Fruit fly (Drosophila melanogaster): ENCODE results near the gene CG3557.

The CG3557 gene

DNA sequence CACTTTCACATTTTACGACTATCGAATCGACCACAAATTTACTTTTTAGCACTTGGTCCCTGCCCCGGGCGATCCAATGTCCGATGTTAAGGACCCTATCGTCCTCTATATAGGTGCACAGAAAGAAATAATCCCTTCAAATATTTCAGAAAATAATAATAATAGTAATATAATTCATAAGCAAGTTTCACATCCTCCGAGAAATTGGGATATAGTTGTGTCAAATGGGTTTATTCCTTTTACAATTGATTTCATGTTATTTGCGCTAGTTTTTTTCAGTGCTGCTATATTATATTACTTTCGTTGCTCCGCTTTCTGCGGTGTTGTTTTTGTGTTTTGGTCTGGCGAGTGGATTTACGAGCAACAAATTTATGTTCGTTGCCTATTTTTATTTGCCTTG, 37.1 kb downstream of the CG3557 start (continued):
- TF ChIP-seq dmrt99B (tag; optimal IDR thresholded peaks at IDR 0.05) = peak; percentile 53
- TF ChIP-seq bcd (GFP tag; optimal IDR thresholded peaks at IDR 0.05) = peak; percentile 38
- peak; percentile 17 for TF ChIP-seq CG10543 (GFP tag; optimal IDR thresholded peaks at IDR 0.05)
- TF ChIP-seq CG13775 (GFP tag; optimal IDR thresholded peaks at IDR 0.05) = peak; percentile 33
- no peak for TF ChIP-seq CG32772 (GFP tag; IDR thresholded peaks at IDR 0.05)
- peak; percentile 62 for TF ChIP-seq Meics (GFP tag; optimal IDR thresholded peaks at IDR 0.05)
- no peak for TF ChIP-seq CG4820 (GFP tag; optimal IDR thresholded peaks at IDR 0.05)
- peak; percentile 41 for TF ChIP-seq CG13296 (GFP tag; optimal IDR thresholded peaks at IDR 0.05)
- no peak for TF ChIP-seq Atf3 (GFP tag; optimal IDR thresholded peaks at IDR 0.05)
- TF ChIP-seq CG17612 (GFP tag; IDR thresholded peaks at IDR 0.05) = no peak
- TF ChIP-seq her (GFP tag; optimal IDR thresholded peaks at IDR 0.05) = no peak
- peak; percentile 62 for TF ChIP-seq row (GFP tag; IDR thresholded peaks at IDR 0.05)
- TF ChIP-seq CG6272 (GFP tag; IDR thresholded peaks at IDR 0.05) = no peak
- TF ChIP-seq tna (GFP tag; IDR thresholded peaks at IDR 0.05; ENCODE audit: partially characterized antibody) = no peak
- TF ChIP-seq lab (GFP tag; optimal IDR thresholded peaks at IDR 0.05) = peak; percentile 74
- peak; percentile 30 for TF ChIP-seq Deaf1 (tag; optimal IDR thresholded peaks at IDR 0.05)
- TF ChIP-seq Hand (GFP tag; optimal IDR thresholded peaks at IDR 0.05) = peak; percentile 72
- TF ChIP-seq jigr1 (GFP tag; IDR thresholded peaks at IDR 0.05) = no peak
- TF ChIP-seq az2 (GFP tag; optimal IDR thresholded peaks at IDR 0.05) = peak; percentile 6
- TF ChIP-seq CG13624 (GFP tag; optimal IDR thresholded peaks at IDR 0.05) = no peak
- no peak for TF ChIP-seq D (optimal IDR thresholded peaks at IDR 0.05)
- no peak for TF ChIP-seq D (GFP tag; optimal IDR thresholded peaks at IDR 0.05)
- TF ChIP-seq Sox102F (GFP tag; optimal IDR thresholded peaks at IDR 0.05) = peak; percentile 30
- TF ChIP-seq Aef1 (GFP tag; IDR thresholded peaks at IDR 0.05) = peak; percentile 21; the same call in 1 of the 3 replicates
- TF ChIP-seq chm (GFP tag; IDR thresholded peaks at IDR 0.05) = no peak
- TF ChIP-seq Oaz (GFP tag; IDR thresholded peaks at IDR 0.05) = no peak
- TF ChIP-seq CG6254 (GFP tag; optimal IDR thresholded peaks at IDR 0.05) = no peak
- no peak for TF ChIP-seq jing (GFP tag; optimal IDR thresholded peaks at IDR 0.05)
- no peak for TF ChIP-seq Mes4 (GFP tag; optimal IDR thresholded peaks at IDR 0.05)
- no peak for TF ChIP-seq twi (tag; optimal IDR thresholded peaks at IDR 0.05)
- peak; percentile 35 for TF ChIP-seq CG17385 (GFP tag; optimal IDR thresholded peaks at IDR 0.05)
- peak; percentile 15 for TF ChIP-seq BtbVII (GFP tag; optimal IDR thresholded peaks at IDR 0.05)
- no peak for TF ChIP-seq bbx (GFP tag; IDR thresholded peaks at IDR 0.05; ENCODE audit: partially characterized antibody)
- TF ChIP-seq ro (GFP tag; IDR thresholded peaks at IDR 0.05) = no peak
- no peak for TF ChIP-seq inv (GFP tag; IDR thresholded peaks at IDR 0.05; ENCODE audit: partially characterized antibody)
- TF ChIP-seq tgo (GFP tag; IDR thresholded peaks at IDR 0.05) = peak; percentile 41; the same call in 1 of the 3 replicates
- TF ChIP-seq NfI (GFP tag; optimal IDR thresholded peaks at IDR 0.05) = peak; percentile 42
- no peak for TF ChIP-seq CG7987 (GFP tag; optimal IDR thresholded peaks at IDR 0.05)
- no peak for TF ChIP-seq yki (optimal IDR thresholded peaks at IDR 0.05)
- peak; percentile 19 for TF ChIP-seq ind (GFP tag; optimal IDR thresholded peaks at IDR 0.05)
- TF ChIP-seq knrl (GFP tag; IDR thresholded peaks at IDR 0.05; ENCODE audit: partially characterized antibody) = no peak
- TF ChIP-seq CG4424 (GFP tag; optimal IDR thresholded peaks at IDR 0.05) = peak; percentile 9
- TF ChIP-seq CG3847 (GFP tag; IDR thresholded peaks at IDR 0.05) = peak; percentile 53
- no peak for TF ChIP-seq bowl (GFP tag; IDR thresholded peaks at IDR 0.05)
- TF ChIP-seq CG16813 (GFP tag; IDR thresholded peaks at IDR 0.05; ENCODE audit: partially characterized antibody) = no peak
- TF ChIP-seq CG12659 (GFP tag; optimal IDR thresholded peaks at IDR 0.05) = peak; percentile 24
- TF ChIP-seq CG4404 (GFP tag; IDR thresholded peaks at IDR 0.05) = peak; percentile 51
- TF ChIP-seq CG12219 (GFP tag; optimal IDR thresholded peaks at IDR 0.05) = no peak
- no peak for TF ChIP-seq vvl (GFP tag; IDR thresholded peaks at IDR 0.05)
- TF ChIP-seq CG15696 (tag; optimal IDR thresholded peaks at IDR 0.05) = no peak
- peak; percentile 62; the same call in 2 of the 3 replicates for TF ChIP-seq dysf (GFP tag; IDR thresholded peaks at IDR 0.05)
- TF ChIP-seq abd-A (tag; optimal IDR thresholded peaks at IDR 0.05) = peak; percentile 75

All from whole organism, embryonic.